Worm (Caenorhabditis elegans) whole organism, L4 larva: Measurements from ENCODE around the gene elo-5.

Experiments used
- aly-2 ChIP-seq: sonication (generic microtip); optimal IDR thresholded peaks from 2 replicates; lab custom pipeline; 2018; ENCODE audit warnings: missing biosample characterization, missing genetic modification characterization
- ceh-32 ChIP-seq: sonication (generic microtip); optimal IDR thresholded peaks from 2 replicates; lab custom pipeline; 2016; ENCODE audit warnings: mild to moderate bottlenecking, missing genetic modification characterization, missing compliant biosample characterization; ENCODE audit not compliant: poor library complexity
- ceh-82 ChIP-seq: sonication (generic microtip); optimal IDR thresholded peaks from 2 replicates; lab custom pipeline; 2017; ENCODE audit warnings: missing biosample characterization, missing genetic modification characterization
- ctbp-1 ChIP-seq: fragments of 200-800 bp; sonication (Bioruptor generic); IDR thresholded peaks from 2 replicates; pipeline ENCODE4 v1.3.6; 2022; ENCODE audit warnings: missing genetic modification reagents, missing genetic modification characterization, missing compliant biosample characterization
- fos-1 ChIP-seq: fragments of 150-350 bp; optimal IDR thresholded peaks from 2 replicates; lab custom pipeline; 2014; ENCODE audit warnings: missing biosample characterization, missing genetic modification characterization
- jun-1 ChIP-seq: fragments of 150-350 bp; optimal IDR thresholded peaks from 2 replicates; lab custom pipeline; 2014; ENCODE audit warnings: missing biosample characterization, missing genetic modification reagents, missing genetic modification characterization
- lin-13 ChIP-seq: fragments of 150-350 bp; optimal IDR thresholded peaks from 2 replicates; lab custom pipeline; 2014; ENCODE audit warnings: missing biosample characterization, missing genetic modification reagents, missing genetic modification characterization
- lsy-2 ChIP-seq, 2 experiments: fragments of 150-350 bp in 1 of 2; sonication (generic microtip) in 1 of 2; optimal IDR thresholded peaks; 2 replicates each; lab custom pipeline; 2014 to 2017; ENCODE audit warnings: missing biosample characterization in 2 of 2, missing genetic modification characterization in 2 of 2
- nhr-11 ChIP-seq: fragments of 150-350 bp; optimal IDR thresholded peaks from 2 replicates; lab custom pipeline; 2014; ENCODE audit warnings: missing biosample characterization, missing genetic modification characterization
- nhr-25 ChIP-seq: sonication (generic microtip); optimal IDR thresholded peaks from 2 replicates; lab custom pipeline; 2017; ENCODE audit warnings: missing genetic modification characterization, mild to moderate bottlenecking, missing compliant biosample characterization, antibody characterized with exemption, moderate library complexity, borderline replicate concordance; ENCODE audit not compliant: insufficient read depth
- nhr-77 ChIP-seq: fragments of 150-350 bp; optimal IDR thresholded peaks from 2 replicates; lab custom pipeline; 2014; ENCODE audit warnings: missing biosample characterization, missing genetic modification characterization
- snpc-4 ChIP-seq: fragments of 150-350 bp; optimal IDR thresholded peaks from 2 replicates; lab custom pipeline; 2014; ENCODE audit warnings: missing biosample characterization, missing genetic modification characterization
- zip-2 ChIP-seq: fragments of 150-350 bp; optimal IDR thresholded peaks from 2 replicates; lab custom pipeline; 2014; ENCODE audit warnings: missing biosample characterization, missing genetic modification characterization

DNA sequence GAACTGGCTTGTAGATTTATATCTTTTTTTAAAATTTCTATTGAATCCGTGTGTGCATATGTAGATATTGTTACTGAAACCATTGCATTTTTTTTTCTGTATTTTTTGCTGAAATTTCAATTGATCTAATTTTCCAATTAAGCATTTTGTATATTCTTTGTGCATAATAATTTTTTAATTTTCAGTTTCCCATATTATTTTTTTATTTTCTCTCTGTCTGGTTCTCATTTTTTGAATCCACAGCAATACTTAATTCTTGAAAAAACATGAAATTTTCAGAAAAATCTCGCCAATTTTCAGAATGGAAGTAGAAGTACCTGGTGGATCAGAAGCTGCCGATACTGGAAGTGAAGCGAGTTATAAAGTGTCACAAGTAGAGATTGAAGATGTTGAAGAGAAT lies 10.3 kb downstream of the elo-5 start, which contains the start of gene sand-1:
- TF ChIP-seq lin-13 (GFP tag; lab: Kevin White, UChicago) (no peak), snpc-4 (no peak), aly-2 (tag; lab: Kevin White, UChicago) (no peak), nhr-11 (no peak), nhr-25 (tag; lab: Kevin White, UChicago) (no peak), ctbp-1 (GFP tag; lab: Robert Waterston, UW) (no peak), ceh-32 (tag; lab: Kevin White, UChicago) (no peak), fos-1 (tag; lab: Kevin White, UChicago) (no peak), nhr-77 (tag; lab: Kevin White, UChicago) (no peak), lsy-2 (tag; optimal IDR thresholded peaks at IDR 0.05; lab: Kevin White, UChicago) (no peak), jun-1 (tag; lab: Kevin White, UChicago) (no peak), ceh-82 (tag; lab: Kevin White, UChicago) (no peak), zip-2 (tag; lab: Kevin White, UChicago) (no peak)
